Fruit fly (Drosophila melanogaster): Measurements from ENCODE around the gene NetA.

Gene NetA

dm6 chrX:14653691-14654090 is at the start of gene NetA (continued):
- TF ChIP-seq Adf1 (GFP tag; IDR thresholded peaks at IDR 0.05) (peak; percentile 37; the same call in 1 of the 2 replicates), jing (GFP tag; optimal IDR thresholded peaks at IDR 0.05) (peak; percentile 10), Bdp1 (GFP tag; optimal IDR thresholded peaks at IDR 0.05) (no peak), p53 (GFP tag; optimal IDR thresholded peaks at IDR 0.05) (no peak), chm (GFP tag; IDR thresholded peaks at IDR 0.05) (peak; percentile 42; the same call in 1 of the 2 replicates), CG8290 (GFP tag; optimal IDR thresholded peaks at IDR 0.05) (peak; percentile 27), CG8290 (tag; optimal IDR thresholded peaks at IDR 0.05) (peak in 1 of 2 experiments; percentile 38), CG2116 (GFP tag; optimal IDR thresholded peaks at IDR 0.05) (no peak), grn (GFP tag; optimal IDR thresholded peaks at IDR 0.05) (peak; percentile 55), Aef1 (GFP tag; IDR thresholded peaks at IDR 0.05) (no peak), chinmo (GFP tag; IDR thresholded peaks at IDR 0.05; ENCODE audit: partially characterized antibody) (peak; percentile 89; the same call in 3 of the 4 replicates), CG16815 (GFP tag; optimal IDR thresholded peaks at IDR 0.05) (no peak), CG10543 (GFP tag; optimal IDR thresholded peaks at IDR 0.05) (peak; percentile 26), Scr (GFP tag; IDR thresholded peaks at IDR 0.05; ENCODE audit: partially characterized antibody) (peak; percentile 31; the same call in 1 of the 2 replicates), CG1602 (GFP tag; optimal IDR thresholded peaks at IDR 0.05) (no peak), stwl (tag; optimal IDR thresholded peaks at IDR 0.05) (peak; percentile 3), pfk (GFP tag; optimal IDR thresholded peaks at IDR 0.05) (no peak), rib (GFP tag; IDR thresholded peaks at IDR 0.05) (peak; percentile 81), CG12104 (GFP tag; optimal IDR thresholded peaks at IDR 0.05) (no peak)

DNA sequence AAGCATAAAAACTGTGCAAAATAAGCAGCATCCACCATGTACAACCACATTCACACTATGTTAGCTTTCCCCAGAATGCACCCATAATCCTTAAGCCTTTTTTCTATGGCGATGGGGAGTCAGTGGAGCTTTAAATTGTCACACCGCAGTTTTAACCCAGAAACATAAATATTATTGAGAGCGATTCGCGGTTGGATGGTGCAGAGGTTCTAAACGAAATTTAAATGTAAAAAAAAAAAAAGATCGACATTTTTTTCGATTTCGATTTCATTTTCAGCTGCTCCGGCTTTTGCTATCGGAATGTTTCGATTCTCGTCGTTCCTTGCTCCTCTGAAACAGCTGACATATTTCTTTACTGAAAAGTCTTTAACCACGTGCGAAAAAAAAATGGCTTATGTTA is 48.3 kb upstream of the NetA start, which contains the start of gene CG43088:
Gene CG43088, plus strand, starts transcription at position 301 of the 400 bp plus-strand sequence.
- no peak for TF ChIP-seq Bgb (GFP tag; IDR thresholded peaks at IDR 0.05; ENCODE audit: partially characterized antibody)
- no peak for TF ChIP-seq Doc3 (GFP tag; IDR thresholded peaks at IDR 0.05; ENCODE audit: partially characterized antibody)
- no peak for TF ChIP-seq CG2889 (GFP tag; IDR thresholded peaks at IDR 0.05)
- no peak for TF ChIP-seq gro (GFP tag; optimal IDR thresholded peaks at IDR 0.05)
- no peak for TF ChIP-seq sug (tag; optimal IDR thresholded peaks at IDR 0.05)
- no peak for TF ChIP-seq gcm (GFP tag; optimal IDR thresholded peaks at IDR 0.05)
- no peak for TF ChIP-seq Atf6 (GFP tag; IDR thresholded peaks at IDR 0.05)
- no peak for TF ChIP-seq CG43689 (GFP tag; IDR thresholded peaks at IDR 0.05)
- no peak for TF ChIP-seq Hand (GFP tag; optimal IDR thresholded peaks at IDR 0.05)
- no peak for TF ChIP-seq fd64A (GFP tag; optimal IDR thresholded peaks at IDR 0.05)

DNA sequence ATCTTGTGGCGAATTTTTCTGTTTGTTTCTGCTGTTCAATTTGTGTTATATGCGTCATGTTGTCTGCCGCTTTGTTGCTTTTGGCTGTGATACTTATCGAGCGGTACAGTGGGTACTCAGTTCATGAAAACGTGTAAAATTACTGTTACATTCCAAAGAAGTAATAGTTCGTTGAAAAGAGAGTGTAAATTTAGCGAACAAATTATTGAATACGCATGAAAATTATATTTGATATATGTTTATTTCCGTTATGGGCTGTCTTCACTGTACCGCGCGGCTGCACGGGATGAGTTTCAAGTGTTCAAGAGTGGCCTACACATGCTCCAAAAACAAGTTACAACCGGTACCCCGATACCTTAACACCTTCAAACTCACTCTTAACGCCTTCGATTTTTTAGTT is 35.4 kb upstream of the NetA start:
- TF ChIP-seq CG31365 (tag; optimal IDR thresholded peaks at IDR 0.05): peak; percentile 42
- TF ChIP-seq chm (GFP tag; IDR thresholded peaks at IDR 0.05): peak; percentile 61; the same call in 1 of the 2 replicates
- TF ChIP-seq sens (GFP tag): peak; percentile 91
- TF ChIP-seq odd (GFP tag; optimal IDR thresholded peaks at IDR 0.05): peak; percentile 40
- no peak for TF ChIP-seq CG13894 (tag; optimal IDR thresholded peaks at IDR 0.05)
- peak; percentile 33 for TF ChIP-seq disco-r (GFP tag; optimal IDR thresholded peaks at IDR 0.05)
- peak; percentile 29 for TF ChIP-seq CG11723 (GFP tag; optimal IDR thresholded peaks at IDR 0.05)
- no peak for TF ChIP-seq CG9932 (GFP tag; IDR thresholded peaks at IDR 0.05)
- no peak for TF ChIP-seq CG3838 (GFP tag; optimal IDR thresholded peaks at IDR 0.05)
- peak; percentile 58 for TF ChIP-seq CG18599 (GFP tag; optimal IDR thresholded peaks at IDR 0.05)
- no peak for TF ChIP-seq CG3065 (GFP tag; optimal IDR thresholded peaks at IDR 0.05)
- TF ChIP-seq Awh (GFP tag; IDR thresholded peaks at IDR 0.05): peak; percentile 76
- no peak for TF ChIP-seq CG34376 (GFP tag; optimal IDR thresholded peaks at IDR 0.05)
- no peak for TF ChIP-seq pros (GFP tag; optimal IDR thresholded peaks at IDR 0.05)
- no peak for TF ChIP-seq luna (GFP tag; optimal IDR thresholded peaks at IDR 0.05)
- TF ChIP-seq Hr39 (optimal IDR thresholded peaks at IDR 0.05): no peak
- TF ChIP-seq CG14860 (GFP tag; IDR thresholded peaks at IDR 0.05; ENCODE audit: partially characterized antibody): no peak
- TF ChIP-seq tap (tag; optimal IDR thresholded peaks at IDR 0.05): peak; percentile 80
- TF ChIP-seq grau (tag; optimal IDR thresholded peaks at IDR 0.05): peak; percentile 88
- no peak for TF ChIP-seq BEAF-32 (GFP tag; optimal IDR thresholded peaks at IDR 0.05)
- TF ChIP-seq CG8089 (GFP tag; optimal IDR thresholded peaks at IDR 0.05): peak; percentile 32
- TF ChIP-seq CG10147 (GFP tag; optimal IDR thresholded peaks at IDR 0.05): peak; percentile 47
